Worm (Caenorhabditis elegans): ENCODE measurements around the gene C34E10.10.
"Not testable (repeated sequence)": the region's sequence is repeated elsewhere in the genome, so short reads cannot be mapped to it uniquely, and the experiment has no call there.

DNA sequence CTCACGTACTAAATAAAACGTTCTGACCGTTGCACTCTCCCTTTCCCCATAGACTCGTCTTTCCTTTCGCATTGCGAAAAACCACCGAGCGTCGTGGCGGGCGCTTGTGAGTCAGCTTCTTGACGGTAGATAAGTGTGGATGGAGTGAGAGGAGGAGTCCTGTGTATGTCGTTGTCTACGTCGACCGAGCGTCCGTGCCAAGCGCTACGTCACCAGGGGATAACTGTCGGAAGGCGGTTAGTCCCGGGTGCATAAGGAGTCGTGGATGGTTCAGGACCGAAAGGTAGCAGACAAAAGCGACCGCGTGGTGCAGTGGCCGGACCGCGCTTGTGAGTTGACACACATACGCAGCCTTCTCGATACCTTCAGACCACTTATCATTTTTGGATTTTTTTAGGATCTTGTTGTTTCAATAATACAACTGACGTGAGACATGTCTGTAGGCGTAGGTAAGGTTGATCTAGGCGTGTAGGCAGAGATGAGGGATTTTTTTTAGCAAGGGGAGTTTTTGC is 16.5 kb downstream of the C34E10.10 start:
- TF ChIP-seq ceh-83 (GFP tag; optimal IDR thresholded peaks at IDR 0.05): peak; percentile 88
- TF ChIP-seq unc-62 (GFP tag; optimal IDR thresholded peaks at IDR 0.05); nhr-237 (tag; optimal IDR thresholded peaks at IDR 0.05); snpc-4 (tag; optimal IDR thresholded peaks at IDR 0.05); nhr-28 (tag; optimal IDR thresholded peaks at IDR 0.05); blmp-1 (tag; optimal IDR thresholded peaks at IDR 0.05); ces-1 (GFP tag; optimal IDR thresholded peaks at IDR 0.05); elt-1 (tag; optimal IDR thresholded peaks at IDR 0.05; ENCODE audit: borderline replicate concordance, insufficient read depth): not testable (repeated sequence)

All from whole organism, mixed stage, embryonic.